Fruit fly (Drosophila melanogaster) whole organism, embryonic: Measurements from ENCODE around the gene CG1273.
A peak's percentile ranks its signal among the peaks of the same experiment; 100 is the strongest.

Experiments
- Blimp-1 ChIP-seq: fragments of 200-800 bp; sonication (Bioruptor generic); optimal IDR thresholded peaks from 3 replicates; lab custom pipeline; 2018; ENCODE audit warnings: missing biosample characterization, missing genetic modification characterization, mild to moderate bottlenecking, moderate library complexity, missing genetic modification reagents
- BtbVII ChIP-seq: fragments of 200-800 bp; sonication (Bioruptor generic); optimal IDR thresholded peaks from 3 replicates; lab custom pipeline; 2017; ENCODE audit warnings: missing biosample characterization, mild to moderate bottlenecking, missing genetic modification characterization
- C15 ChIP-seq: fragments of 200-800 bp; sonication (Bioruptor generic); IDR thresholded peaks from 3 replicates; pipeline ENCODE4 v1.3.6; 2022; ENCODE audit warnings: missing biosample characterization, missing genetic modification characterization
- CG10267 ChIP-seq: fragments of 200-800 bp; sonication (Bioruptor generic); optimal IDR thresholded peaks from 2 replicates; lab custom pipeline; 2018; ENCODE audit warnings: missing biosample characterization, mild to moderate bottlenecking, missing genetic modification characterization, moderate library complexity
- CG10565 ChIP-seq: fragments of 200-800 bp; sonication (Bioruptor generic); optimal IDR thresholded peaks from 3 replicates; lab custom pipeline; 2016; ENCODE audit warnings: missing biosample characterization, mild to moderate bottlenecking, missing genetic modification characterization
- CG12299 ChIP-seq: fragments of 200-800 bp; sonication (Bioruptor generic); optimal IDR thresholded peaks from 2 replicates; lab custom pipeline; 2018; ENCODE audit warnings: missing biosample characterization, mild to moderate bottlenecking, missing genetic modification characterization
- CG14667 ChIP-seq: fragments of 200-800 bp; sonication (Bioruptor generic); IDR thresholded peaks from 2 replicates; pipeline ENCODE4 v1.3.6; 2022; ENCODE audit warnings: missing biosample characterization, missing genetic modification characterization
- CG15601 ChIP-seq: fragments of 200-800 bp; sonication (Bioruptor generic); optimal IDR thresholded peaks from 3 replicates; lab custom pipeline; 2019; ENCODE audit warnings: missing biosample characterization, mild to moderate bottlenecking, missing genetic modification characterization, moderate library complexity
- CG18599 ChIP-seq: fragments of 200-800 bp; sonication (Bioruptor generic); optimal IDR thresholded peaks from 3 replicates; lab custom pipeline; 2017; ENCODE audit warnings: missing biosample characterization, missing genetic modification characterization, mild to moderate bottlenecking, moderate library complexity, missing genetic modification reagents
- CG2199 ChIP-seq: fragments of 200-800 bp; sonication (Bioruptor generic); IDR thresholded peaks from 3 replicates; pipeline ENCODE4 v1.3.6; 2022; ENCODE audit warnings: missing biosample characterization, missing genetic modification characterization
- CG4424 ChIP-seq: fragments of 200-800 bp; sonication (Bioruptor generic); optimal IDR thresholded peaks from 3 replicates; lab custom pipeline; 2016; ENCODE audit warnings: missing biosample characterization, missing genetic modification characterization
- CG5180 ChIP-seq: fragments of 200-800 bp; sonication (Bioruptor generic); optimal IDR thresholded peaks from 3 replicates; lab custom pipeline; 2017; ENCODE audit warnings: missing biosample characterization, missing genetic modification characterization, mild to moderate bottlenecking, moderate library complexity, missing genetic modification reagents
- CG7839 ChIP-seq: fragments of 200-800 bp; sonication (Bioruptor generic); optimal IDR thresholded peaks from 3 replicates; lab custom pipeline; 2018; ENCODE audit warnings: missing biosample characterization, mild to moderate bottlenecking, missing genetic modification characterization, moderate library complexity
- CG7963 ChIP-seq: fragments of 200-800 bp; sonication (Bioruptor generic); IDR thresholded peaks from 3 replicates; pipeline ENCODE4 v1.3.6; 2022; ENCODE audit warnings: missing biosample characterization, missing genetic modification characterization; ENCODE audit not compliant: partially characterized antibody
- Dip3 ChIP-seq: fragments of 200-800 bp; sonication (Bioruptor generic); optimal IDR thresholded peaks from 3 replicates; lab custom pipeline; 2016; ENCODE audit warnings: missing biosample characterization, missing genetic modification characterization
- Doc2 ChIP-seq: fragments of 200-800 bp; sonication (Bioruptor generic); IDR thresholded peaks from 2 replicates; pipeline ENCODE4 v1.3.6; 2022; ENCODE audit warnings: missing biosample characterization, missing genetic modification characterization
- Gug ChIP-seq: fragments of 200-800 bp; sonication (Bioruptor generic); IDR thresholded peaks from 4 replicates; pipeline ENCODE4 v1.3.6; 2022; ENCODE audit warnings: missing biosample characterization, missing genetic modification characterization
- H15 ChIP-seq: fragments of 200-800 bp; sonication (Bioruptor generic); IDR thresholded peaks from 3 replicates; pipeline ENCODE4 v1.3.6; 2022; ENCODE audit warnings: missing biosample characterization, missing genetic modification characterization
- HLHmδ ChIP-seq: fragments of 200-800 bp; sonication (Bioruptor generic); optimal IDR thresholded peaks from 2 replicates; lab custom pipeline; 2018; ENCODE audit warnings: missing biosample characterization, mild to moderate bottlenecking, missing genetic modification characterization, moderate library complexity
- Hey ChIP-seq: fragments of 200-800 bp; sonication (Bioruptor generic); optimal IDR thresholded peaks from 3 replicates; lab custom pipeline; 2018; ENCODE audit warnings: missing biosample characterization, mild to moderate bottlenecking, missing genetic modification characterization
- Mes4 ChIP-seq: fragments of 200-800 bp; sonication (Bioruptor generic); optimal IDR thresholded peaks from 2 replicates; lab custom pipeline; 2016; ENCODE audit warnings: missing biosample characterization, missing genetic modification characterization
- Nf-YA ChIP-seq: fragments of 200-800 bp; sonication (Bioruptor generic); IDR thresholded peaks from 2 replicates; pipeline ENCODE4 v1.3.6; 2022; ENCODE audit warnings: missing biosample characterization, missing genetic modification characterization
- Pdp1 ChIP-seq, 2 experiments: fragments of 200-800 bp; sonication (Bioruptor generic); optimal IDR thresholded peaks; 3 replicates each; lab custom pipeline; 2016; ENCODE audit warnings: missing biosample characterization in 2 of 2, missing genetic modification characterization in 2 of 2, mild to moderate bottlenecking in 1 of 2, moderate library complexity in 1 of 2
- Ravus ChIP-seq: fragments of 200-800 bp; sonication (Bioruptor generic); IDR thresholded peaks from 2 replicates; pipeline ENCODE4 v1.3.6; 2022; ENCODE audit warnings: missing biosample characterization, missing genetic modification characterization
- Sry-δ ChIP-seq: fragments of 200-800 bp; sonication (Bioruptor generic); optimal IDR thresholded peaks from 2 replicates; lab custom pipeline; 2016; ENCODE audit warnings: missing biosample characterization, missing genetic modification characterization
- TFAM ChIP-seq: fragments of 200-800 bp; sonication (Bioruptor generic); optimal IDR thresholded peaks from 2 replicates; lab custom pipeline; 2017; ENCODE audit warnings: missing biosample characterization, missing genetic modification characterization, inconsistent platforms
- az2 ChIP-seq: fragments of 200-800 bp; sonication (Bioruptor generic); optimal IDR thresholded peaks from 3 replicates; lab custom pipeline; 2016; ENCODE audit warnings: missing biosample characterization, missing genetic modification characterization
- bsh ChIP-seq, 2 experiments: fragments of 200-800 bp; sonication (Bioruptor generic); optimal IDR thresholded peaks; 2 replicates each; lab custom pipeline; 2017 to 2018; ENCODE audit warnings: mild to moderate bottlenecking in 2 of 2, missing biosample characterization in 2 of 2, missing genetic modification characterization in 2 of 2, moderate library complexity in 1 of 2
- chinmo ChIP-seq: fragments of 200-800 bp; sonication (Bioruptor generic); IDR thresholded peaks from 4 replicates; pipeline ENCODE4 v1.3.6; 2022; ENCODE audit warnings: missing biosample characterization, missing genetic modification characterization; ENCODE audit not compliant: partially characterized antibody
- danr ChIP-seq: fragments of 200-800 bp; sonication (Bioruptor generic); IDR thresholded peaks from 2 replicates; pipeline ENCODE4 v1.3.6; 2022; ENCODE audit warnings: missing biosample characterization, missing genetic modification characterization
- ftz-f1 ChIP-seq: fragments of 200-800 bp; sonication (Bioruptor generic); optimal IDR thresholded peaks from 2 replicates; lab custom pipeline; 2016; ENCODE audit warnings: missing biosample characterization, missing genetic modification characterization
- gt ChIP-seq: fragments of 200-800 bp; sonication (Bioruptor generic); IDR thresholded peaks from 2 replicates; pipeline ENCODE4 v1.3.6; 2022; ENCODE audit warnings: missing biosample characterization, missing genetic modification characterization
- hkb ChIP-seq, 2 experiments: fragments of 200-800 bp in 1 of 2; fragments of >200 bp in 1 of 2; sonication (Bioruptor generic) in 1 of 2; IDR thresholded peaks in 1 of 2; optimal IDR thresholded peaks in 1 of 2; 2 replicates each; pipeline versions ENCODE4 v1.3.6 to Lab custom; 2017 to 2022; ENCODE audit warnings: missing biosample characterization in 1 of 2, missing genetic modification characterization in 1 of 2
- ind ChIP-seq: fragments of 200-800 bp; sonication (Bioruptor generic); optimal IDR thresholded peaks from 3 replicates; lab custom pipeline; 2016; ENCODE audit warnings: missing biosample characterization, missing genetic modification characterization
- insv ChIP-seq, 2 experiments: fragments of 200-800 bp; sonication (Bioruptor generic); optimal IDR thresholded peaks; 3 replicates each; lab custom pipeline; 2016 to 2018; ENCODE audit warnings: missing biosample characterization in 2 of 2, missing genetic modification characterization in 2 of 2
- kni ChIP-seq: fragments of 200-800 bp; sonication (Bioruptor generic); optimal IDR thresholded peaks from 3 replicates; lab custom pipeline; 2017; ENCODE audit warnings: mild to moderate bottlenecking, missing biosample characterization, missing genetic modification reagents, missing genetic modification characterization
- lilli ChIP-seq: fragments of 200-800 bp; sonication (Bioruptor generic); optimal IDR thresholded peaks from 3 replicates; lab custom pipeline; 2016; ENCODE audit warnings: missing biosample characterization, missing genetic modification characterization
- mirr ChIP-seq: fragments of 200-800 bp; sonication (Bioruptor generic); optimal IDR thresholded peaks from 3 replicates; lab custom pipeline; 2018; ENCODE audit warnings: missing biosample characterization, mild to moderate bottlenecking, missing genetic modification characterization
- nerfin-2 ChIP-seq: fragments of 200-800 bp; sonication (Bioruptor generic); IDR thresholded peaks from 2 replicates; pipeline ENCODE4 v1.3.6; 2022; ENCODE audit warnings: missing biosample characterization, missing genetic modification characterization; ENCODE audit not compliant: partially characterized antibody
- row ChIP-seq: fragments of 200-800 bp; sonication (Bioruptor generic); IDR thresholded peaks from 3 replicates; pipeline ENCODE4 v1.3.6; 2022; ENCODE audit warnings: missing biosample characterization, missing genetic modification characterization
- schlank ChIP-seq: fragments of 200-800 bp; sonication (Bioruptor generic); optimal IDR thresholded peaks from 2 replicates; lab custom pipeline; 2018; ENCODE audit warnings: missing biosample characterization, mild to moderate bottlenecking, missing genetic modification characterization
- sqz ChIP-seq: fragments of 200-800 bp; sonication (Bioruptor generic); optimal IDR thresholded peaks from 3 replicates; lab custom pipeline; 2018; ENCODE audit warnings: missing biosample characterization, mild to moderate bottlenecking, missing genetic modification characterization
- ssp ChIP-seq: fragments of 200-800 bp; sonication (Bioruptor generic); IDR thresholded peaks from 2 replicates; pipeline ENCODE4 v1.3.6; 2022; ENCODE audit warnings: missing biosample characterization, missing genetic modification characterization
- wor ChIP-seq: fragments of 200-800 bp; sonication (Bioruptor generic); IDR thresholded peaks from 2 replicates; pipeline ENCODE4 v1.3.6; 2022; ENCODE audit warnings: missing biosample characterization, missing genetic modification characterization
- yki ChIP-seq: fragments of >200 bp; optimal IDR thresholded peaks from 3 replicates; lab custom pipeline; 2018

CG1273 gene

DNA sequence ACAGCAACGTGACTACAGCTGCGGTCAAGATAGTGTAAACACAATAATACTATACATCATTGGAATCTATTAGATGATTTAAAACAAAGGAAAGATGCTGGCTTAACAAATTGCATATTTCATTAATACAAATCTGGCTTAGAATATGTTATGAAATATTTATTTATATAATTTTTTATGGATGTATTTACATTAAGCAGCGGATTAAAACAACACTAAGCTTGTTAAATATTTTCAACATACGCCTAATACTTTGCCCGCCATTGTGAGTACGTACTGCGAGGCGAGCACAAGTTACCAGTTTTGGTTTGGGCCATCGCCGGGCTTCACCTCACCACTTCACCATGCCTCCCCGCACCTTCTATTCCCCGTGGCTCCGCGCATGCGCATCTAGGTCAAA lies 6.4 kb downstream of the CG1273 start (continued):
- TF ChIP-seq insv (GFP tag; optimal IDR thresholded peaks at IDR 0.05; lab: Kevin White, UChicago) (no peak), CG5180 (GFP tag; lab: Kevin White, UChicago) (peak; percentile 56), Mes4 (GFP tag; lab: Kevin White, UChicago) (no peak), danr (GFP tag; lab: Robert Waterston, UW) (no peak), CG7839 (tag; lab: Kevin White, UChicago) (peak; percentile 84), schlank (tag; lab: Kevin White, UChicago) (no peak), CG15601 (tag; lab: Kevin White, UChicago) (peak; percentile 74), CG10565 (GFP tag; lab: Kevin White, UChicago) (no peak), CG18599 (peak; percentile 80), CG2199 (GFP tag; lab: Robert Waterston, UW) (0 out of 3 replicates have a peak, but pooled peaks have one; percentile 40), H15 (peak; percentile 42; the same call in 1 of the 3 replicates), Pdp1 (GFP tag; optimal IDR thresholded peaks at IDR 0.05; lab: Kevin White, UChicago) (peak in 1 of 2 experiments; percentile 14), wor (GFP tag; lab: Robert Waterston, UW) (peak; percentile 38; the same call in 1 of the 2 replicates), CG7963 (GFP tag; lab: Robert Waterston, UW) (no peak), yki (lab: Kevin White, UChicago) (no peak), Doc2 (no peak), Gug (GFP tag; lab: Robert Waterston, UW) (0 out of 4 replicates have a peak, but pooled peaks have one; percentile 8), ind (GFP tag; lab: Kevin White, UChicago) (peak; percentile 60), CG12299 (tag; lab: Kevin White, UChicago) (peak; percentile 63), HLHmδ (GFP tag; lab: Kevin White, UChicago) (no peak), az2 (GFP tag; lab: Kevin White, UChicago) (peak; percentile 44), TFAM (no peak), Hey (no peak)

DNA sequence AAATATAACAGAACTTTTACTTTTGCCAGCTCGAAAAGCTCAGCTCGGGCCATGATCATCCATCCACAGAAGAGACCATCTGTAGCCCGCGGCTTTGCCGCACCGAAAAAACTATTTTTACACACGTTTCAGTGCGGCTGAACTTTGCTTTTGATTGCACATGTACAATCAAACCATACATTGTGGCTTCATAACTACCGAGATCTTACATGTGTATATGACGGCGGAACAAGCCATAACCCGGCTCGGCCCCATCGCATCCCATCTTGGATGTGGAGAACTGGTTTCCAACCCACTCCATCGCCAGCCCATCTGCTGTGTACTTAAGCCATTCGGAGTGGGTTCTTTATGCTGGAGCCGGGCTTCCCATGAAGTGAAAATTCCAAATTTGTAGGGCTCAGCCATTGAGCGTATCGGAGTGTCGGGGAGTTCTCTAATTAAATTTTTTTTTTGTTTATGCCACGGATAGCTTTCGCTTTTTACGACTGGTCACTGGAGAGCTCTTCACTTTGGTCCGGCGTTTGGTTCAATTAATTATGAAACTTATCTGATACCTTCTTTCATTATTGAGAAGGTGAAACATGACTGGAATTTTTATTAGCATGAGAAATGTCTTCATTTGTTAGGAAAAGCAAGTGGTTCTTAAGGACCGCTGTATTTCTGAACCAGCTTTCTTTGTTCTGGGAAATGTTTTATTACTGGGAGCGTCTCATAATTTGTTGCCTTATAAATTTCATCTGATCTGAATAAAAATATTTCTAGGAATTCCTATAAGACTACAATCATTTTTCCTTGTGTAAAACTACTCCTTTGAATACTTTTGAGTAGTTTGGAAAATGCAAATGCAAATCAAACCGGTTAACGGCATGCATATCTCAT lies 7.7 kb downstream of the CG1273 start:
- TF ChIP-seq kni (GFP tag; lab: Kevin White, UChicago) (peak; percentile 52), gt (no peak), chinmo (GFP tag; lab: Robert Waterston, UW) (0 out of 4 replicates have a peak, but pooled peaks have one; percentile 41), bsh (GFP tag; optimal IDR thresholded peaks at IDR 0.05; lab: Kevin White, UChicago) (peak in 1 of 2 experiments; percentile 11), nerfin-2 (GFP tag; lab: Robert Waterston, UW) (peak; percentile 26; the same call in 1 of the 2 replicates), Sry-δ (GFP tag; lab: Kevin White, UChicago) (no peak), Blimp-1 (GFP tag; lab: Kevin White, UChicago) (peak; percentile 96), sqz (GFP tag; lab: Kevin White, UChicago) (peak; percentile 41), CG2199 (GFP tag; lab: Robert Waterston, UW) (0 out of 3 replicates have a peak, but pooled peaks have one; percentile 30)

DNA sequence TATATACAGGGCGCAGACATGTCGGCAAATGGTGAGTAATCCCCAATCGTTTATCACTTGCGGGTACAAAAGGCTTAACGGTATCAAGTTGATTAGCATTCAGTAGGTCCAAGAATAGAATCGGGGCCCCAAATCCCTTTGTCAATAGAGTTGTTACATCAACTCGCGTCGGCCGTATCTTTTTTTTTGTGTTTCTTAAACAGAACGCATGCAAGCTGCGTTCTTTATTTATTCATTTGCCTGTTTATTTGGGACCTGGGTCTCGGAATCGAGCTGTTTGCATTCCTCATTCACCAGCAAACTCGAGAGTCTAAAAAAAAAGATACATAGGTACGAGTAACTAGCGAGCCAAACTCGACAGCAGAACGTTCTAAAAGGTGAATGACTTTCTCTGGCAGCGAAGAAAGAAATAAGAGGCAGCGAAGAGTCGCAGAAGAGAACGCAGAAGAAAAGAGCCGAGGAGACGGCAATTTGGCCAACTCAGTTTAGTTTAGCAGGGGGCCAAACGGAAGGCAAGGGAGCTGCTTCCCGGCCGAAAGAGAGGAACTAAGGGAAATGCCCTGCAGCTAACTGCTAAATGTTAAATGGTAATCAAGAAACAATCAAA lies 8.8 kb downstream of the CG1273 start:
- TF ChIP-seq row (GFP tag; lab: Robert Waterston, UW): no peak
- TF ChIP-seq C15 (GFP tag; lab: Robert Waterston, UW): no peak
- TF ChIP-seq CG4424 (GFP tag; lab: Kevin White, UChicago): no peak
- TF ChIP-seq ssp: no peak
- TF ChIP-seq BtbVII (GFP tag; lab: Kevin White, UChicago): no peak
- TF ChIP-seq wor (GFP tag; lab: Robert Waterston, UW): no peak
- no peak for TF ChIP-seq CG14667 (GFP tag; lab: Robert Waterston, UW)
- no peak for TF ChIP-seq Ravus
- TF ChIP-seq Nf-YA (GFP tag; lab: Robert Waterston, UW): no peak
- TF ChIP-seq mirr: no peak
- TF ChIP-seq lilli: no peak
- TF ChIP-seq CG10267 (tag; lab: Kevin White, UChicago): peak; percentile 20
- no peak for TF ChIP-seq Dip3 (GFP tag; lab: Kevin White, UChicago)
- no peak for TF ChIP-seq ftz-f1 (GFP tag; lab: Kevin White, UChicago)
- no peak for TF ChIP-seq hkb (optimal IDR thresholded peaks at IDR 0.05; lab: Kevin White, UChicago)
- no peak for TF ChIP-seq hkb (GFP tag; IDR thresholded peaks at IDR 0.05; lab: Robert Waterston, UW)
